ENCODE assay signal across 5 worm cellular contexts in the genomic region with DNA sequence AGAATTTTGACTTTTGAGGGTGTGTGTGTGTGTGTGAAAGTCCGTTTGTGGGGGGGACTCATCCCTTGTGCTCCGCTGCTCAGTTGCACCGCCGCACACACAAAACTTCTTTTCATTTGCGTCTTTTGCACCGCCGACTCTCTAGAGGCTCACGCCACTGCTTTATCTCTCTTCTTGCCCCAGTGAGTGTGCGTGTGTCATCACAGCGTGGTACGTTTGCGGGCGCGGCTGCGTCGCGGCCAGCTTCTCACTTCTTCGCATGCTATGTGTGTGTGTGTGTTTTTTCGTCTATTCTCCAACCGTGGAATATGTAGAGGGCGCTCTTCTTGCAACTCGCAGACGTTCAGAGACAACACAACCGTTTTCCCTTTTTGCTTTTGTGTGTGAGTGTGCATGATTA.
A peak's percentile ranks its signal among the peaks of the same experiment; 100 is the strongest.
TF ChIP-seq lines count a peak whose summit lies in the region.

No protein-coding gene starts in this region.

TF ChIP-seq in whole organism, L1 larva, 84 proteins besides CTCF, POLR2A, EP300 and RAD21 (continues in another document):
- TF ChIP-seq nhr-20 (tag; optimal IDR thresholded peaks at IDR 0.05; lab: Kevin White, UChicago) (peak; percentile 17), snu-23 (GFP tag; optimal IDR thresholded peaks at IDR 0.05; lab: Kevin White, UChicago) (peak; percentile 62), unc-130 (tag; optimal IDR thresholded peaks at IDR 0.05; lab: Kevin White, UChicago) (no peak), isw-1 (GFP tag; IDR thresholded peaks at IDR 0.05; lab: Robert Waterston, UW) (0 out of 2 replicates have a peak, but pooled peaks have one; percentile 14), xbp-1 (tag; optimal IDR thresholded peaks at IDR 0.05; lab: Kevin White, UChicago) (peak; percentile 26), aly-2 (tag; optimal IDR thresholded peaks at IDR 0.05; lab: Kevin White, UChicago) (no peak), lin-35 (GFP tag; optimal IDR thresholded peaks at IDR 0.05; lab: Kevin White, UChicago) (peak; percentile 23 to 38), sptf-1 (tag; optimal IDR thresholded peaks at IDR 0.05; lab: Kevin White, UChicago) (no peak), efl-1 (optimal IDR thresholded peaks at IDR 0.05; lab: Kevin White, UChicago) (peak in 1 of 2 experiments; percentile 3), efl-1 (GFP tag; optimal IDR thresholded peaks at IDR 0.05 in 1 of 2; lab: Kevin White, UChicago) (no peak), elt-3 (tag; optimal IDR thresholded peaks at IDR 0.05; lab: Kevin White, UChicago) (no peak), tlp-1 (tag; optimal IDR thresholded peaks at IDR 0.05; lab: Kevin White, UChicago) (no peak), ceh-82 (tag; optimal IDR thresholded peaks at IDR 0.05; lab: Kevin White, UChicago) (peak; percentile 40 to 87 (median 66)), mep-1 (tag; optimal IDR thresholded peaks at IDR 0.05; lab: Kevin White, UChicago) (peak; percentile 19), nhr-19 (GFP tag; conservative IDR thresholded peaks at IDR 0.05; lab: Robert Waterston, UW) (peak; percentile 46), dpl-1 (GFP tag; optimal IDR thresholded peaks at IDR 0.05; lab: Kevin White, UChicago) (peak in 1 of 3 experiments; percentile 26), unc-86 (tag; optimal IDR thresholded peaks at IDR 0.05; lab: Kevin White, UChicago) (peak; percentile 27)

TF ChIP-seq in whole organism, L3 larva, 47 proteins besides CTCF, POLR2A, EP300 and RAD21 (continues in another document):
- TF ChIP-seq lin-39 (tag; optimal IDR thresholded peaks at IDR 0.05; lab: Kevin White, UChicago) (peak; percentile 94), nhr-76 (tag; optimal IDR thresholded peaks at IDR 0.05; lab: Kevin White, UChicago) (no peak), nhr-23 (tag; optimal IDR thresholded peaks at IDR 0.05; lab: Kevin White, UChicago) (no peak), tbx-2 (tag; optimal IDR thresholded peaks at IDR 0.05; lab: Kevin White, UChicago) (peak; percentile 50), jun-1 (tag; optimal IDR thresholded peaks at IDR 0.05; lab: Kevin White, UChicago) (no peak), sea-2 (GFP tag; optimal IDR thresholded peaks at IDR 0.05; lab: Kevin White, UChicago) (no peak), egl-5 (tag; optimal IDR thresholded peaks at IDR 0.05; lab: Kevin White, UChicago) (no peak), elt-3 (tag; optimal IDR thresholded peaks at IDR 0.05; lab: Kevin White, UChicago) (no peak), ZK546.5 (tag; optimal IDR thresholded peaks at IDR 0.05; lab: Kevin White, UChicago) (no peak), ceh-16 (tag; optimal IDR thresholded peaks at IDR 0.05; lab: Kevin White, UChicago) (no peak), nhr-11 (tag; optimal IDR thresholded peaks at IDR 0.05; lab: Kevin White, UChicago) (no peak), ceh-28 (tag; optimal IDR thresholded peaks at IDR 0.05; lab: Kevin White, UChicago) (no peak), aly-2 (tag; optimal IDR thresholded peaks at IDR 0.05; lab: Kevin White, UChicago) (no peak), unc-39 (tag; optimal IDR thresholded peaks at IDR 0.05; lab: Kevin White, UChicago) (no peak), eor-1 (tag; optimal IDR thresholded peaks at IDR 0.05; lab: Kevin White, UChicago) (no peak), pqm-1 (tag; optimal IDR thresholded peaks at IDR 0.05; lab: Kevin White, UChicago) (no peak), zag-1 (tag; optimal IDR thresholded peaks at IDR 0.05; lab: Kevin White, UChicago) (no peak), ceh-9 (tag; optimal IDR thresholded peaks at IDR 0.05; lab: Kevin White, UChicago) (no peak), nhr-25 (tag; optimal IDR thresholded peaks at IDR 0.05; lab: Kevin White, UChicago) (no peak)

TF ChIP-seq in whole organism, early embryonic, 17 proteins besides CTCF, POLR2A, EP300 and RAD21:
- TF ChIP-seq flt-1 (GFP tag; IDR thresholded peaks at IDR 0.05; lab: Robert Waterston, UW) (no peak), hmbx-1 (tag; optimal IDR thresholded peaks at IDR 0.05; lab: Kevin White, UChicago) (no peak), ceh-13 (GFP tag; optimal IDR thresholded peaks at IDR 0.05; lab: Kevin White, UChicago) (no peak), pes-1 (GFP tag; IDR thresholded peaks at IDR 0.05; lab: Robert Waterston, UW) (peak; percentile 20; the same call in 1 of the 2 replicates), ama-1 (optimal IDR thresholded peaks at IDR 0.05; lab: Kevin White, UChicago) (no peak), F13C5.2 (tag; optimal IDR thresholded peaks at IDR 0.05; lab: Kevin White, UChicago) (peak; percentile 70), tbx-37 (GFP tag; conservative IDR thresholded peaks at IDR 0.05; lab: Robert Waterston, UW) (no peak), tbx-11 (GFP tag; IDR thresholded peaks at IDR 0.05; lab: Robert Waterston, UW) (no peak), hmg-4 (GFP tag; optimal IDR thresholded peaks at IDR 0.05; lab: Kevin White, UChicago) (peak; percentile 69), ceh-36 (tag; optimal IDR thresholded peaks at IDR 0.05; lab: Kevin White, UChicago) (no peak), B0310.2 (tag; optimal IDR thresholded peaks at IDR 0.05; lab: Kevin White, UChicago) (no peak), hnd-1 (tag; optimal IDR thresholded peaks at IDR 0.05; lab: Kevin White, UChicago) (no peak), tra-4 (tag; optimal IDR thresholded peaks at IDR 0.05; lab: Kevin White, UChicago) (no peak)

TF ChIP-seq in whole organism, midembryonic, 9 proteins besides CTCF, POLR2A, EP300 and RAD21:
- peak; percentile 23 for TF ChIP-seq cog-1 (tag; optimal IDR thresholded peaks at IDR 0.05; lab: Kevin White, UChicago)
- no peak for TF ChIP-seq T22C8.4 (GFP tag; IDR thresholded peaks at IDR 0.05; lab: Robert Waterston, UW)
- TF ChIP-seq tab-1 (GFP tag; IDR thresholded peaks at IDR 0.05; lab: Robert Waterston, UW): no peak
- TF ChIP-seq klf-2 (GFP tag; conservative IDR thresholded peaks at IDR 0.05; lab: Robert Waterston, UW): no peak
- no peak for TF ChIP-seq ztf-29 (GFP tag; IDR thresholded peaks at IDR 0.05; lab: Robert Waterston, UW)
- no peak for TF ChIP-seq ref-1 (GFP tag; conservative IDR thresholded peaks at IDR 0.05; lab: Robert Waterston, UW)
- peak; percentile 74; the same call in 1 of the 2 replicates for TF ChIP-seq ztf-23 (GFP tag; IDR thresholded peaks at IDR 0.05; lab: Robert Waterston, UW)
- peak; percentile 61 for TF ChIP-seq flt-1 (GFP tag; IDR thresholded peaks at IDR 0.05; lab: Robert Waterston, UW)
- no peak for TF ChIP-seq med-1 (GFP tag; optimal IDR thresholded peaks at IDR 0.05; lab: Kevin White, UChicago; ENCODE audit: insufficient read depth)

TF ChIP-seq in whole organism, young adult, 124 proteins besides CTCF, POLR2A, EP300 and RAD21 (continues in another document):
- TF ChIP-seq zim-3 (tag; optimal IDR thresholded peaks at IDR 0.05; lab: Kevin White, UChicago) (no peak), madf-10 (tag; optimal IDR thresholded peaks at IDR 0.05; lab: Kevin White, UChicago) (peak; percentile 41), dox-1 (GFP tag; IDR thresholded peaks at IDR 0.05; lab: Robert Waterston, UW) (peak; percentile 53), mcd-1 (GFP tag; IDR thresholded peaks at IDR 0.05; lab: Robert Waterston, UW) (peak; percentile 28; the same call in 1 of the 2 replicates), Y67H2A.10 (GFP tag; conservative IDR thresholded peaks at IDR 0.05; lab: Robert Waterston, UW) (no peak), mxl-1 (tag; optimal IDR thresholded peaks at IDR 0.05; lab: Kevin White, UChicago) (no peak), egl-44 (GFP tag; IDR thresholded peaks at IDR 0.05; lab: Robert Waterston, UW) (no peak), Y53F4B.3 (GFP tag; IDR thresholded peaks at IDR 0.05; lab: Robert Waterston, UW) (no peak), aptf-3 (GFP tag; IDR thresholded peaks at IDR 0.05; lab: Robert Waterston, UW) (no peak), nhr-27 (tag; optimal IDR thresholded peaks at IDR 0.05; lab: Kevin White, UChicago) (no peak), F23B12.7 (tag; optimal IDR thresholded peaks at IDR 0.05; lab: Kevin White, UChicago; ENCODE audit: insufficient read depth) (no peak), nfyb-1 (GFP tag; IDR thresholded peaks at IDR 0.05; lab: Robert Waterston, UW) (0 out of 2 replicates have a peak, but pooled peaks have one; percentile 67), K12H6.12 (tag; optimal IDR thresholded peaks at IDR 0.05; lab: Kevin White, UChicago) (peak; percentile 84), madf-3 (GFP tag; IDR thresholded peaks at IDR 0.05; lab: Robert Waterston, UW) (0 out of 2 replicates have a peak, but pooled peaks have one; percentile 49), akir-1 (GFP tag; optimal IDR thresholded peaks at IDR 0.05; lab: Kevin White, UChicago) (no peak), chd-7 (tag; optimal IDR thresholded peaks at IDR 0.05; lab: Kevin White, UChicago) (no peak), nfya-2 (GFP tag; IDR thresholded peaks at IDR 0.05; lab: Robert Waterston, UW) (no peak), attf-5 (GFP tag; optimal IDR thresholded peaks at IDR 0.05; lab: Kevin White, UChicago) (peak; percentile 46), ceh-27 (GFP tag; optimal IDR thresholded peaks at IDR 0.05; lab: Kevin White, UChicago) (peak; percentile 67), lag-1 (GFP tag; IDR thresholded peaks at IDR 0.05; lab: Robert Waterston, UW) (no peak), hrde-1 (tag; optimal IDR thresholded peaks at IDR 0.05; lab: Kevin White, UChicago; ENCODE audit: borderline replicate concordance) (no peak), ztf-6 (GFP tag; IDR thresholded peaks at IDR 0.05; lab: Robert Waterston, UW) (no peak), ztf-22 (GFP tag; optimal IDR thresholded peaks at IDR 0.05; lab: Kevin White, UChicago) (no peak), hsf-1 (GFP tag; IDR thresholded peaks at IDR 0.05; lab: Robert Waterston, UW) (no peak), tbp1 (GFP tag; optimal IDR thresholded peaks at IDR 0.05; lab: Kevin White, UChicago) (no peak), lir-1 (GFP tag; conservative IDR thresholded peaks at IDR 0.05; lab: Robert Waterston, UW) (no peak), ztf-18 (tag; optimal IDR thresholded peaks at IDR 0.05; lab: Kevin White, UChicago) (no peak), repo-1 (tag; optimal IDR thresholded peaks at IDR 0.05; lab: Kevin White, UChicago) (no peak), hmg-1.2 (GFP tag; IDR thresholded peaks at IDR 0.05; lab: Robert Waterston, UW) (peak; percentile 46; the same call in 1 of the 2 replicates), nhr-80 (tag; optimal IDR thresholded peaks at IDR 0.05; lab: Kevin White, UChicago) (peak; percentile 2), T26A5.8 (tag; optimal IDR thresholded peaks at IDR 0.05; lab: Kevin White, UChicago) (no peak), madf-8 (GFP tag; conservative IDR thresholded peaks at IDR 0.05; lab: Robert Waterston, UW) (no peak), hlh-26 (GFP tag; conservative IDR thresholded peaks at IDR 0.05; lab: Robert Waterston, UW) (no peak), snpc-4 (GFP tag; optimal IDR thresholded peaks at IDR 0.05; lab: Kevin White, UChicago) (peak; percentile 85), snpc-4 (tag; optimal IDR thresholded peaks at IDR 0.05; lab: Kevin White, UChicago) (peak in 3 of 4 experiments; percentile 79 to 85 (median 83)), attf-3 (GFP tag; conservative IDR thresholded peaks at IDR 0.05; lab: Robert Waterston, UW) (no peak), snpc-3.4 (tag; optimal IDR thresholded peaks at IDR 0.05; lab: Kevin White, UChicago) (no peak)
